Comparison of ENCODE assay signal across 1 fruit fly cellular context in the genomic region with DNA sequence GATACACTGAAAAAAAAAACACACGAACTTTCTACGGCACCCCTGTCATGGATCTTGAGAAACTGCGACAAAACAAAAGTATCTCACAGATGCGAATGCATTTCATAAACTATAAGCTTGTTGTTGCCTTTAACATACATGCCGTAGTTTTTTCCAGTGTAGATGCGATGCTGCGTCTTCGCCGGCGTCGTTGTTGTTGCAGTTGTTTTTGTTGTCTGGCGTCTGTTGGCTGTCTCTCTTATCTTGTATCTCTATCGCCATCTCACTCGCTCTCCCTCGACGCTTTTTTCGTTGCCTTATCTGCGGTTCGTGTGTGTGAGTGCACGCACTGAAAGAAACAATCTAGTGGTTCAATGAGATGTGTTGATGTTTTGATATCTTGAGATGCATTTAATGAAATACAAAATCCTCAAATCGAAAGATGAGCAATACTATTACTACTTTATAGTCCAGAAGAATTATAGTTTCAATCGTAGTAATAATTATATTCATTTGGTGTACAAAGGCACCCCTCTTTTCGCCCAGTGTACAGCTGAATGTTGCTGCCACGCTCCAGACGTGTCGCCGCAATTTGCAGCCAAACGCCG.
A peak's percentile ranks its signal among the peaks of the same experiment; 100 is the strongest.
TF ChIP-seq lines count a peak whose summit lies in the region.

No protein-coding gene starts in this region.

TF ChIP-seq in whole organism, embryonic, 481 proteins besides CTCF, POLR2A, EP300 and RAD21 (continued from another document and continues in another):
- no peak for TF ChIP-seq pan (optimal IDR thresholded peaks at IDR 0.05; lab: Kevin White, UChicago)
- peak in 1 of 2 experiments; percentile 96 for TF ChIP-seq pan (GFP tag; optimal IDR thresholded peaks at IDR 0.05 in 1 of 2, IDR thresholded peaks at IDR 0.05 in 1 of 2)
- peak; percentile 96 for TF ChIP-seq HLH54F (GFP tag; optimal IDR thresholded peaks at IDR 0.05; lab: Kevin White, UChicago)
- TF ChIP-seq disco-r (GFP tag; optimal IDR thresholded peaks at IDR 0.05; lab: Kevin White, UChicago): peak; percentile 96
- peak; percentile 97 for TF ChIP-seq tx (GFP tag; optimal IDR thresholded peaks at IDR 0.05; lab: Kevin White, UChicago)
- TF ChIP-seq emc (GFP tag; optimal IDR thresholded peaks at IDR 0.05; lab: Kevin White, UChicago): peak; percentile 95
- TF ChIP-seq Ets65A (GFP tag; lab: Kevin White, UChicago): peak; percentile 100
- peak; percentile 96 for TF ChIP-seq Gug (GFP tag; IDR thresholded peaks at IDR 0.05; lab: Robert Waterston, UW)
- TF ChIP-seq corto (GFP tag; optimal IDR thresholded peaks at IDR 0.05; lab: Kevin White, UChicago): peak; percentile 88
- peak; percentile 98 for TF ChIP-seq CG16863 (GFP tag; optimal IDR thresholded peaks at IDR 0.05; lab: Kevin White, UChicago)
- TF ChIP-seq BEAF-32 (GFP tag; optimal IDR thresholded peaks at IDR 0.05; lab: Kevin White, UChicago): no peak
- no peak for TF ChIP-seq bbx (GFP tag; IDR thresholded peaks at IDR 0.05; lab: Robert Waterston, UW; ENCODE audit: partially characterized antibody)
- peak; percentile 90 for TF ChIP-seq trh (GFP tag; optimal IDR thresholded peaks at IDR 0.05; lab: Kevin White, UChicago)
- peak; percentile 69 for TF ChIP-seq CG6654 (GFP tag; optimal IDR thresholded peaks at IDR 0.05; lab: Kevin White, UChicago)
- peak; percentile 95 for TF ChIP-seq row (GFP tag; IDR thresholded peaks at IDR 0.05; lab: Robert Waterston, UW)
- peak; percentile 97 for TF ChIP-seq CG7786 (GFP tag; optimal IDR thresholded peaks at IDR 0.05; lab: Kevin White, UChicago)
- peak; percentile 96 for TF ChIP-seq lmd (GFP tag; IDR thresholded peaks at IDR 0.05; lab: Robert Waterston, UW)
- TF ChIP-seq ewg (GFP tag; optimal IDR thresholded peaks at IDR 0.05; lab: Kevin White, UChicago): peak; percentile 92
- TF ChIP-seq CG12219 (GFP tag; optimal IDR thresholded peaks at IDR 0.05; lab: Kevin White, UChicago): peak; percentile 93
- TF ChIP-seq CG30431 (GFP tag; optimal IDR thresholded peaks at IDR 0.05; lab: Kevin White, UChicago): peak; percentile 97
- TF ChIP-seq CG12942 (GFP tag; optimal IDR thresholded peaks at IDR 0.05; lab: Kevin White, UChicago): peak; percentile 97
- peak; percentile 94 for TF ChIP-seq dan (GFP tag; IDR thresholded peaks at IDR 0.05; lab: Robert Waterston, UW)
- peak; percentile 98 for TF ChIP-seq Mes4 (GFP tag; optimal IDR thresholded peaks at IDR 0.05; lab: Kevin White, UChicago)
- peak; percentile 91 for TF ChIP-seq CG17912 (GFP tag; optimal IDR thresholded peaks at IDR 0.05; lab: Kevin White, UChicago)
- peak; percentile 92 for TF ChIP-seq nerfin-1 (tag; optimal IDR thresholded peaks at IDR 0.05; lab: Kevin White, UChicago)
- peak; percentile 88 for TF ChIP-seq Dek (tag; optimal IDR thresholded peaks at IDR 0.05; lab: Kevin White, UChicago)
- peak; percentile 87 for TF ChIP-seq luna (GFP tag; optimal IDR thresholded peaks at IDR 0.05; lab: Kevin White, UChicago)
- TF ChIP-seq CG2116 (GFP tag; optimal IDR thresholded peaks at IDR 0.05; lab: Kevin White, UChicago): peak; percentile 79
- peak; percentile 97 for TF ChIP-seq bab2 (GFP tag; optimal IDR thresholded peaks at IDR 0.05; lab: Kevin White, UChicago)
- peak; percentile 90 for TF ChIP-seq CG10267 (tag; optimal IDR thresholded peaks at IDR 0.05; lab: Kevin White, UChicago)
- peak; percentile 90 for TF ChIP-seq Fer3 (tag; optimal IDR thresholded peaks at IDR 0.05; lab: Kevin White, UChicago)
- no peak for TF ChIP-seq unc-4 (GFP tag; IDR thresholded peaks at IDR 0.05; lab: Robert Waterston, UW; ENCODE audit: partially characterized antibody)
- TF ChIP-seq Dp (GFP tag; optimal IDR thresholded peaks at IDR 0.05; lab: Kevin White, UChicago): no peak
- TF ChIP-seq fd64A (GFP tag; optimal IDR thresholded peaks at IDR 0.05; lab: Kevin White, UChicago): peak; percentile 84
- no peak for TF ChIP-seq CG7963 (GFP tag; IDR thresholded peaks at IDR 0.05; lab: Robert Waterston, UW; ENCODE audit: partially characterized antibody)
- peak; percentile 94 for TF ChIP-seq CG18599 (GFP tag; optimal IDR thresholded peaks at IDR 0.05; lab: Kevin White, UChicago)
- no peak for TF ChIP-seq vnd (GFP tag; IDR thresholded peaks at IDR 0.05; lab: Robert Waterston, UW; ENCODE audit: partially characterized antibody)
- peak; percentile 96 for TF ChIP-seq CG5953 (GFP tag; IDR thresholded peaks at IDR 0.05; lab: Robert Waterston, UW)
- TF ChIP-seq ase (GFP tag; IDR thresholded peaks at IDR 0.05; lab: Robert Waterston, UW): peak; percentile 94
- TF ChIP-seq Sry-δ (GFP tag; optimal IDR thresholded peaks at IDR 0.05; lab: Kevin White, UChicago): peak; percentile 72
- peak in 1 of 2 experiments; percentile 89 for TF ChIP-seq Eip74EF (GFP tag; optimal IDR thresholded peaks at IDR 0.05; lab: Kevin White, UChicago)
- no peak for TF ChIP-seq h (optimal IDR thresholded peaks at IDR 0.05; lab: Kevin White, UChicago)
- TF ChIP-seq toy (GFP tag; IDR thresholded peaks at IDR 0.05; lab: Robert Waterston, UW): peak; percentile 58; the same call in 1 of the 2 replicates
- peak; percentile 94 for TF ChIP-seq CG31441 (GFP tag; IDR thresholded peaks at IDR 0.05; lab: Robert Waterston, UW)
- peak; percentile 88 for TF ChIP-seq wek (GFP tag; optimal IDR thresholded peaks at IDR 0.05; lab: Kevin White, UChicago)
- peak; percentile 98 for TF ChIP-seq otp (GFP tag; IDR thresholded peaks at IDR 0.05; lab: Robert Waterston, UW)
- peak; percentile 97 for TF ChIP-seq nom (GFP tag; optimal IDR thresholded peaks at IDR 0.05; lab: Kevin White, UChicago)
- peak; percentile 89 for TF ChIP-seq CG6254 (GFP tag; optimal IDR thresholded peaks at IDR 0.05; lab: Kevin White, UChicago)
- TF ChIP-seq CG1602 (GFP tag; optimal IDR thresholded peaks at IDR 0.05; lab: Kevin White, UChicago): peak; percentile 96
- no peak for TF ChIP-seq hth (optimal IDR thresholded peaks at IDR 0.05; lab: Kevin White, UChicago)
- peak; percentile 84 for TF ChIP-seq CG15011 (GFP tag; optimal IDR thresholded peaks at IDR 0.05; lab: Kevin White, UChicago)
- TF ChIP-seq CG8281 (tag; optimal IDR thresholded peaks at IDR 0.05; lab: Kevin White, UChicago): peak; percentile 84
- TF ChIP-seq sisA (GFP tag; IDR thresholded peaks at IDR 0.05; lab: Robert Waterston, UW): peak; percentile 96
- peak; percentile 14 for TF ChIP-seq pzg (GFP tag; optimal IDR thresholded peaks at IDR 0.05; lab: Kevin White, UChicago)
- peak; percentile 81 for TF ChIP-seq TFAM (GFP tag; optimal IDR thresholded peaks at IDR 0.05; lab: Kevin White, UChicago)
- TF ChIP-seq Ravus (GFP tag; IDR thresholded peaks at IDR 0.05; lab: Robert Waterston, UW): peak; percentile 77
- TF ChIP-seq CG1647 (GFP tag; optimal IDR thresholded peaks at IDR 0.05; lab: Kevin White, UChicago): peak; percentile 97
- peak; percentile 36 for TF ChIP-seq pfk (GFP tag; optimal IDR thresholded peaks at IDR 0.05; lab: Kevin White, UChicago)
- peak; percentile 85 for TF ChIP-seq Hand (GFP tag; optimal IDR thresholded peaks at IDR 0.05; lab: Kevin White, UChicago)
- peak; percentile 90 for TF ChIP-seq gcm (GFP tag; optimal IDR thresholded peaks at IDR 0.05; lab: Kevin White, UChicago)
- peak; percentile 60 for TF ChIP-seq twi (tag; optimal IDR thresholded peaks at IDR 0.05; lab: Kevin White, UChicago)
- TF ChIP-seq Vsx1 (GFP tag; optimal IDR thresholded peaks at IDR 0.05; lab: Kevin White, UChicago): peak; percentile 80
- peak; percentile 95 for TF ChIP-seq crc (GFP tag; optimal IDR thresholded peaks at IDR 0.05; lab: Kevin White, UChicago)
- TF ChIP-seq Tbp (GFP tag; optimal IDR thresholded peaks at IDR 0.05; lab: Kevin White, UChicago): no peak
- TF ChIP-seq croc (GFP tag; conservative IDR thresholded peaks at IDR 0.05; lab: Robert Waterston, UW): peak; percentile 95
- peak; percentile 98 for TF ChIP-seq CG4617 (GFP tag; optimal IDR thresholded peaks at IDR 0.05; lab: Kevin White, UChicago; ENCODE audit: borderline replicate concordance)
- TF ChIP-seq maf-S (GFP tag; optimal IDR thresholded peaks at IDR 0.05; lab: Kevin White, UChicago): peak; percentile 97
- TF ChIP-seq klu (GFP tag; IDR thresholded peaks at IDR 0.05; lab: Robert Waterston, UW): peak; percentile 89
- peak; percentile 96 for TF ChIP-seq CG4282 (GFP tag; optimal IDR thresholded peaks at IDR 0.05; lab: Kevin White, UChicago)
- peak; percentile 95 for TF ChIP-seq Hr3 (GFP tag; optimal IDR thresholded peaks at IDR 0.05; lab: Kevin White, UChicago)
- peak; percentile 94 for TF ChIP-seq Meics (GFP tag; optimal IDR thresholded peaks at IDR 0.05; lab: Kevin White, UChicago)
- TF ChIP-seq ssp (GFP tag; IDR thresholded peaks at IDR 0.05; lab: Robert Waterston, UW): peak; percentile 85
- peak; percentile 93 for TF ChIP-seq CG11695 (GFP tag; IDR thresholded peaks at IDR 0.05; lab: Robert Waterston, UW)
- peak; percentile 93 for TF ChIP-seq CG1529 (GFP tag; optimal IDR thresholded peaks at IDR 0.05; lab: Kevin White, UChicago)
- TF ChIP-seq CG33557 (GFP tag; optimal IDR thresholded peaks at IDR 0.05; lab: Kevin White, UChicago): peak; percentile 95
- peak; percentile 93 for TF ChIP-seq CG11093 (GFP tag; IDR thresholded peaks at IDR 0.05; lab: Robert Waterston, UW)
- peak; percentile 94 for TF ChIP-seq seq (GFP tag; IDR thresholded peaks at IDR 0.05; lab: Robert Waterston, UW)
- peak; percentile 93 for TF ChIP-seq Hmr (GFP tag; optimal IDR thresholded peaks at IDR 0.05; lab: Kevin White, UChicago)
- peak; percentile 94 for TF ChIP-seq dati (GFP tag; IDR thresholded peaks at IDR 0.05; lab: Robert Waterston, UW)
- peak; percentile 90 for TF ChIP-seq CG2889 (GFP tag; IDR thresholded peaks at IDR 0.05; lab: Robert Waterston, UW)
- TF ChIP-seq schlank (tag; optimal IDR thresholded peaks at IDR 0.05; lab: Kevin White, UChicago): peak; percentile 82
- peak; percentile 37 for TF ChIP-seq gfzf (GFP tag; optimal IDR thresholded peaks at IDR 0.05; lab: Kevin White, UChicago)
- TF ChIP-seq sr (GFP tag; IDR thresholded peaks at IDR 0.05; lab: Robert Waterston, UW): peak; percentile 91
- peak; percentile 96 for TF ChIP-seq CG3726 (GFP tag; IDR thresholded peaks at IDR 0.05; lab: Robert Waterston, UW)
- TF ChIP-seq Taf1 (GFP tag; IDR thresholded peaks at IDR 0.05; lab: Robert Waterston, UW): peak; percentile 63; the same call in 1 of the 2 replicates
- TF ChIP-seq ap (GFP tag; IDR thresholded peaks at IDR 0.05; lab: Robert Waterston, UW): peak; percentile 94
- TF ChIP-seq CG11456 (GFP tag; IDR thresholded peaks at IDR 0.05; lab: Robert Waterston, UW): peak; percentile 96
- TF ChIP-seq hkb (optimal IDR thresholded peaks at IDR 0.05; lab: Kevin White, UChicago): no peak
- peak; percentile 96 for TF ChIP-seq hkb (GFP tag; IDR thresholded peaks at IDR 0.05; lab: Robert Waterston, UW)
- TF ChIP-seq nerfin-2 (GFP tag; IDR thresholded peaks at IDR 0.05; lab: Robert Waterston, UW; ENCODE audit: partially characterized antibody): no peak
- peak; percentile 98 for TF ChIP-seq CG4820 (GFP tag; optimal IDR thresholded peaks at IDR 0.05; lab: Kevin White, UChicago)
- no peak for TF ChIP-seq D (optimal IDR thresholded peaks at IDR 0.05; lab: Kevin White, UChicago)
- peak; percentile 97 for TF ChIP-seq D (GFP tag; optimal IDR thresholded peaks at IDR 0.05; lab: Kevin White, UChicago)
- peak; percentile 81 for TF ChIP-seq ro (GFP tag; IDR thresholded peaks at IDR 0.05; lab: Robert Waterston, UW)
- peak; percentile 97 for TF ChIP-seq pum (GFP tag; optimal IDR thresholded peaks at IDR 0.05; lab: Kevin White, UChicago)
- peak; percentile 89 for TF ChIP-seq CkIIα-i1 (GFP tag; IDR thresholded peaks at IDR 0.05; lab: Robert Waterston, UW)
- peak; percentile 97 for TF ChIP-seq ken (GFP tag; IDR thresholded peaks at IDR 0.05; lab: Robert Waterston, UW)
- peak; percentile 95 for TF ChIP-seq CG4360 (GFP tag; IDR thresholded peaks at IDR 0.05; lab: Robert Waterston, UW)
- no peak for TF ChIP-seq usp (GFP tag; optimal IDR thresholded peaks at IDR 0.05; lab: Kevin White, UChicago)
- TF ChIP-seq Atf3 (GFP tag; optimal IDR thresholded peaks at IDR 0.05; lab: Kevin White, UChicago): peak; percentile 97
- TF ChIP-seq CG7357 (GFP tag; IDR thresholded peaks at IDR 0.05; lab: Robert Waterston, UW): peak; percentile 88
- peak; percentile 96 for TF ChIP-seq CG17361 (GFP tag; IDR thresholded peaks at IDR 0.05; lab: Robert Waterston, UW)
- peak; percentile 86 for TF ChIP-seq dimm (GFP tag; IDR thresholded peaks at IDR 0.05; lab: Robert Waterston, UW)
- TF ChIP-seq CG32767 (GFP tag; IDR thresholded peaks at IDR 0.05; lab: Robert Waterston, UW): peak; percentile 93
- peak; percentile 98 for TF ChIP-seq CG4424 (GFP tag; optimal IDR thresholded peaks at IDR 0.05; lab: Kevin White, UChicago)
- TF ChIP-seq CG9932 (GFP tag; IDR thresholded peaks at IDR 0.05; lab: Robert Waterston, UW): peak; percentile 82
- peak; percentile 86 for TF ChIP-seq CG8388 (GFP tag; optimal IDR thresholded peaks at IDR 0.05; lab: Kevin White, UChicago)
- peak; percentile 84 for TF ChIP-seq nau (GFP tag; optimal IDR thresholded peaks at IDR 0.05; lab: Kevin White, UChicago)
- TF ChIP-seq CG11696 (GFP tag; IDR thresholded peaks at IDR 0.05; lab: Robert Waterston, UW): peak; percentile 81
- TF ChIP-seq jumu (GFP tag; optimal IDR thresholded peaks at IDR 0.05; lab: Kevin White, UChicago): peak; percentile 99
- TF ChIP-seq zen2 (GFP tag; IDR thresholded peaks at IDR 0.05; lab: Robert Waterston, UW; ENCODE audit: partially characterized antibody): no peak
- TF ChIP-seq Mrtf (GFP tag; IDR thresholded peaks at IDR 0.05; lab: Robert Waterston, UW): peak; percentile 97
- TF ChIP-seq CG6765 (GFP tag; optimal IDR thresholded peaks at IDR 0.05; lab: Kevin White, UChicago): peak; percentile 69
- TF ChIP-seq CG13296 (GFP tag; optimal IDR thresholded peaks at IDR 0.05; lab: Kevin White, UChicago): peak; percentile 94
- TF ChIP-seq Opbp (GFP tag; IDR thresholded peaks at IDR 0.05; lab: Robert Waterston, UW; ENCODE audit: partially characterized antibody): no peak
- peak; percentile 89 for TF ChIP-seq CG3407 (GFP tag; optimal IDR thresholded peaks at IDR 0.05; lab: Kevin White, UChicago)
- TF ChIP-seq CG11085 (GFP tag; IDR thresholded peaks at IDR 0.05; lab: Robert Waterston, UW): peak; percentile 86
- peak; percentile 94 for TF ChIP-seq CG10565 (GFP tag; optimal IDR thresholded peaks at IDR 0.05; lab: Kevin White, UChicago)
- TF ChIP-seq onecut (GFP tag; IDR thresholded peaks at IDR 0.05; lab: Robert Waterston, UW): peak; percentile 97
- TF ChIP-seq CG3838 (GFP tag; optimal IDR thresholded peaks at IDR 0.05; lab: Kevin White, UChicago): peak; percentile 91
- peak; percentile 86 for TF ChIP-seq CG4854 (GFP tag; optimal IDR thresholded peaks at IDR 0.05; lab: Kevin White, UChicago)
- TF ChIP-seq org-1 (GFP tag; optimal IDR thresholded peaks at IDR 0.05; lab: Kevin White, UChicago): peak; percentile 95
- peak; percentile 95 for TF ChIP-seq NK7.1 (GFP tag; optimal IDR thresholded peaks at IDR 0.05; lab: Kevin White, UChicago)
- peak; percentile 95 for TF ChIP-seq CG10209 (GFP tag; optimal IDR thresholded peaks at IDR 0.05; lab: Kevin White, UChicago)
